Fruit fly (Drosophila melanogaster) whole organism, embryonic: ENCODE measurements around the gene Tnks.

Experiments
- Bgb ChIP-seq: fragments of 200-800 bp; sonication (Bioruptor generic); IDR thresholded peaks from 2 replicates; pipeline ENCODE4 v1.3.6; 2022; ENCODE audit warnings: missing biosample characterization, missing genetic modification characterization; ENCODE audit not compliant: partially characterized antibody
- CG10321 ChIP-seq: fragments of 200-800 bp; sonication (Bioruptor generic); IDR thresholded peaks from 2 replicates; pipeline ENCODE4 v1.3.6; 2022; ENCODE audit warnings: missing biosample characterization, missing genetic modification characterization
- CG13424 ChIP-seq: fragments of 200-800 bp; sonication (Bioruptor generic); optimal IDR thresholded peaks from 2 replicates; lab custom pipeline; 2019; ENCODE audit warnings: missing biosample characterization, mild to moderate bottlenecking, missing genetic modification characterization, moderate library complexity
- CG14014 ChIP-seq: fragments of 200-800 bp; sonication (Bioruptor generic); IDR thresholded peaks from 2 replicates; pipeline ENCODE4 v1.3.6; 2022; ENCODE audit warnings: missing biosample characterization, missing genetic modification characterization
- CG15601 ChIP-seq: fragments of 200-800 bp; sonication (Bioruptor generic); optimal IDR thresholded peaks from 3 replicates; lab custom pipeline; 2019; ENCODE audit warnings: missing biosample characterization, mild to moderate bottlenecking, missing genetic modification characterization, moderate library complexity
- CG18011 ChIP-seq: fragments of 200-800 bp; sonication (Bioruptor generic); optimal IDR thresholded peaks from 2 replicates; lab custom pipeline; 2017; ENCODE audit warnings: missing biosample characterization, missing genetic modification characterization, mild to moderate bottlenecking, moderate library complexity, missing genotype
- CG1832 ChIP-seq: fragments of 200-800 bp; sonication (Bioruptor generic); optimal IDR thresholded peaks from 2 replicates; lab custom pipeline; 2017; ENCODE audit warnings: missing biosample characterization, mild to moderate bottlenecking, missing genetic modification characterization, inconsistent platforms
- CG18599 ChIP-seq: fragments of 200-800 bp; sonication (Bioruptor generic); optimal IDR thresholded peaks from 3 replicates; lab custom pipeline; 2017; ENCODE audit warnings: missing biosample characterization, missing genetic modification characterization, mild to moderate bottlenecking, moderate library complexity, missing genetic modification reagents
- CG2120 ChIP-seq: fragments of 200-800 bp; sonication (Bioruptor generic); optimal IDR thresholded peaks from 3 replicates; lab custom pipeline; 2016; ENCODE audit warnings: missing biosample characterization, missing genetic modification characterization
- CG30431 ChIP-seq: fragments of 200-800 bp; sonication (Bioruptor generic); optimal IDR thresholded peaks from 2 replicates; lab custom pipeline; 2017; ENCODE audit warnings: missing biosample characterization, missing genetic modification characterization
- CG31365 ChIP-seq: fragments of 200-800 bp; sonication (Bioruptor generic); optimal IDR thresholded peaks from 2 replicates; lab custom pipeline; 2018; ENCODE audit warnings: missing biosample characterization, mild to moderate bottlenecking, missing genetic modification characterization
- CG34224 ChIP-seq: fragments of 200-800 bp; sonication (Bioruptor generic); IDR thresholded peaks from 3 replicates; pipeline ENCODE4 v1.3.6; 2022; ENCODE audit warnings: missing biosample characterization, missing genetic modification characterization; ENCODE audit not compliant: partially characterized antibody
- CG3995 ChIP-seq: fragments of 200-800 bp; sonication (Bioruptor generic); optimal IDR thresholded peaks from 3 replicates; lab custom pipeline; 2016; ENCODE audit warnings: missing biosample characterization, missing genetic modification characterization
- CG4617 ChIP-seq: fragments of 200-800 bp; sonication (Bioruptor generic); optimal IDR thresholded peaks from 3 replicates; lab custom pipeline; 2016; ENCODE audit warnings: missing biosample characterization, missing genetic modification characterization, borderline replicate concordance
- CG9727 ChIP-seq: fragments of 200-800 bp; sonication (Bioruptor generic); optimal IDR thresholded peaks from 3 replicates; lab custom pipeline; 2017; ENCODE audit warnings: missing biosample characterization, mild to moderate bottlenecking, missing genetic modification characterization
- CkIIα-i1 ChIP-seq: fragments of 200-800 bp; sonication (Bioruptor generic); IDR thresholded peaks from 2 replicates; pipeline ENCODE4 v1.3.6; 2022; ENCODE audit warnings: missing biosample characterization, missing genetic modification characterization
- D ChIP-seq, 2 experiments: fragments of 200-800 bp in 1 of 2; fragments of >200 bp in 1 of 2; sonication (Bioruptor generic) in 1 of 2; optimal IDR thresholded peaks; 2 replicates in 1 of 2; 3 replicates in 1 of 2; lab custom pipeline; 2017; ENCODE audit warnings: mild to moderate bottlenecking in 1 of 2, missing biosample characterization in 1 of 2, missing genetic modification characterization in 1 of 2, missing genetic modification reagents in 1 of 2
- Dip2 ChIP-seq: fragments of 200-800 bp; sonication (Bioruptor generic); IDR thresholded peaks from 2 replicates; pipeline ENCODE4 v1.3.6; 2022; ENCODE audit warnings: missing biosample characterization, missing genetic modification characterization
- Hmx ChIP-seq: fragments of 200-800 bp; sonication (Bioruptor generic); optimal IDR thresholded peaks from 2 replicates; lab custom pipeline; 2016; ENCODE audit warnings: missing biosample characterization, missing genetic modification characterization
- Hr39 ChIP-seq: fragments of >200 bp; optimal IDR thresholded peaks from 2 replicates; lab custom pipeline; 2017
- Jarid2 ChIP-seq: fragments of 200-800 bp; sonication (Bioruptor generic); optimal IDR thresholded peaks from 3 replicates; lab custom pipeline; 2017; ENCODE audit warnings: mild to moderate bottlenecking, missing biosample characterization, missing genetic modification reagents, missing genetic modification characterization
- Kr ChIP-seq: fragments of 200-800 bp; sonication (Bioruptor generic); optimal IDR thresholded peaks from 2 replicates; lab custom pipeline; 2017; ENCODE audit warnings: missing biosample characterization, mild to moderate bottlenecking, missing genetic modification characterization
- MBD-R2 ChIP-seq: fragments of 200-800 bp; sonication (Bioruptor generic); IDR thresholded peaks from 2 replicates; pipeline ENCODE4 v1.3.6; 2022; ENCODE audit warnings: missing biosample characterization, missing genetic modification characterization
- Med ChIP-seq: fragments of 200-800 bp; sonication (Bioruptor generic); peaks from one replicate; lab custom pipeline; 2016; ENCODE audit warnings: missing biosample characterization, missing genetic modification characterization, mild to moderate bottlenecking, inconsistent platforms, moderate library complexity
- Nf-YA ChIP-seq: fragments of 200-800 bp; sonication (Bioruptor generic); IDR thresholded peaks from 2 replicates; pipeline ENCODE4 v1.3.6; 2022; ENCODE audit warnings: missing biosample characterization, missing genetic modification characterization
- Sry-δ ChIP-seq: fragments of 200-800 bp; sonication (Bioruptor generic); optimal IDR thresholded peaks from 2 replicates; lab custom pipeline; 2016; ENCODE audit warnings: missing biosample characterization, missing genetic modification characterization
- YL-1 ChIP-seq: fragments of 200-800 bp; sonication (Bioruptor generic); optimal IDR thresholded peaks from 3 replicates; lab custom pipeline; 2017; ENCODE audit warnings: missing biosample characterization, mild to moderate bottlenecking, missing genetic modification characterization
- ac ChIP-seq: fragments of 200-800 bp; sonication (Bioruptor generic); optimal IDR thresholded peaks from 3 replicates; lab custom pipeline; 2017; ENCODE audit warnings: missing biosample characterization, mild to moderate bottlenecking, missing genetic modification characterization
- ato ChIP-seq: fragments of 200-800 bp; sonication (Bioruptor generic); IDR thresholded peaks from 2 replicates; pipeline ENCODE4 v1.3.6; 2022; ENCODE audit warnings: missing biosample characterization, missing genetic modification characterization; ENCODE audit not compliant: partially characterized antibody
- bab2 ChIP-seq: fragments of 200-800 bp; sonication (Bioruptor generic); optimal IDR thresholded peaks from 2 replicates; lab custom pipeline; 2016; ENCODE audit warnings: missing biosample characterization, missing genetic modification characterization
- bbx ChIP-seq: fragments of 200-800 bp; sonication (Bioruptor generic); IDR thresholded peaks from 2 replicates; pipeline ENCODE4 v1.3.6; 2022; ENCODE audit warnings: missing biosample characterization, missing genetic modification characterization; ENCODE audit not compliant: partially characterized antibody
- bcd ChIP-seq: fragments of 200-800 bp; sonication (Bioruptor generic); optimal IDR thresholded peaks from 2 replicates; lab custom pipeline; 2017; ENCODE audit warnings: missing biosample characterization, mild to moderate bottlenecking, missing genetic modification characterization
- cad ChIP-seq: fragments of >200 bp; optimal IDR thresholded peaks from 2 replicates; lab custom pipeline; 2017; ENCODE audit warnings: missing biosample characterization, missing genetic modification characterization
- chinmo ChIP-seq: fragments of 200-800 bp; sonication (Bioruptor generic); IDR thresholded peaks from 4 replicates; pipeline ENCODE4 v1.3.6; 2022; ENCODE audit warnings: missing biosample characterization, missing genetic modification characterization; ENCODE audit not compliant: partially characterized antibody
- fd3F ChIP-seq: fragments of 200-800 bp; sonication (Bioruptor generic); optimal IDR thresholded peaks from 2 replicates; lab custom pipeline; 2018; ENCODE audit warnings: missing biosample characterization, mild to moderate bottlenecking, missing genetic modification characterization, moderate library complexity
- hkb ChIP-seq, 2 experiments: fragments of 200-800 bp in 1 of 2; fragments of >200 bp in 1 of 2; sonication (Bioruptor generic) in 1 of 2; IDR thresholded peaks in 1 of 2; optimal IDR thresholded peaks in 1 of 2; 2 replicates each; pipeline versions ENCODE4 v1.3.6 to Lab custom; 2017 to 2022; ENCODE audit warnings: missing biosample characterization in 1 of 2, missing genetic modification characterization in 1 of 2
- knrl ChIP-seq: fragments of 200-800 bp; sonication (Bioruptor generic); IDR thresholded peaks from 3 replicates; pipeline ENCODE4 v1.3.6; 2022; ENCODE audit warnings: missing biosample characterization, missing genetic modification characterization; ENCODE audit not compliant: partially characterized antibody
- nerfin-1 ChIP-seq: fragments of 200-800 bp; sonication (Bioruptor generic); optimal IDR thresholded peaks from 3 replicates; lab custom pipeline; 2019; ENCODE audit warnings: missing biosample characterization, mild to moderate bottlenecking, missing genetic modification characterization, moderate library complexity
- nmo ChIP-seq: fragments of 200-800 bp; sonication (Bioruptor generic); optimal IDR thresholded peaks from 2 replicates; lab custom pipeline; 2018; ENCODE audit warnings: missing biosample characterization, mild to moderate bottlenecking, missing genetic modification characterization, moderate library complexity
- onecut ChIP-seq: fragments of 200-800 bp; sonication (Bioruptor generic); IDR thresholded peaks from 2 replicates; pipeline ENCODE4 v1.3.6; 2022; ENCODE audit warnings: missing biosample characterization, missing genetic modification characterization
- pb ChIP-seq: fragments of 200-800 bp; sonication (Bioruptor generic); optimal IDR thresholded peaks from 3 replicates; lab custom pipeline; 2016; ENCODE audit warnings: missing biosample characterization, missing genetic modification characterization
- pros ChIP-seq: fragments of 200-800 bp; sonication (Bioruptor generic); optimal IDR thresholded peaks from 3 replicates; lab custom pipeline; 2019; ENCODE audit warnings: missing biosample characterization, mild to moderate bottlenecking, missing genetic modification characterization, moderate library complexity
- trem ChIP-seq: fragments of 200-800 bp; optimal IDR thresholded peaks from 3 replicates; lab custom pipeline; 2019; ENCODE audit warnings: missing biosample characterization, mild to moderate bottlenecking, missing genetic modification characterization, moderate library complexity
- twi ChIP-seq: fragments of 200-800 bp; optimal IDR thresholded peaks from 2 replicates; lab custom pipeline; 2019; ENCODE audit warnings: missing biosample characterization, mild to moderate bottlenecking, missing genetic modification characterization, moderate library complexity
- unc-4 ChIP-seq: fragments of 200-800 bp; sonication (Bioruptor generic); IDR thresholded peaks from 2 replicates; pipeline ENCODE4 v1.3.6; 2022; ENCODE audit warnings: missing biosample characterization, missing genetic modification characterization; ENCODE audit not compliant: partially characterized antibody
- z ChIP-seq: fragments of 200-800 bp; sonication (Bioruptor generic); IDR thresholded peaks from 3 replicates; pipeline ENCODE4 v1.3.6; 2022; ENCODE audit warnings: missing biosample characterization, missing genetic modification characterization

Gene Tnks

DNA sequence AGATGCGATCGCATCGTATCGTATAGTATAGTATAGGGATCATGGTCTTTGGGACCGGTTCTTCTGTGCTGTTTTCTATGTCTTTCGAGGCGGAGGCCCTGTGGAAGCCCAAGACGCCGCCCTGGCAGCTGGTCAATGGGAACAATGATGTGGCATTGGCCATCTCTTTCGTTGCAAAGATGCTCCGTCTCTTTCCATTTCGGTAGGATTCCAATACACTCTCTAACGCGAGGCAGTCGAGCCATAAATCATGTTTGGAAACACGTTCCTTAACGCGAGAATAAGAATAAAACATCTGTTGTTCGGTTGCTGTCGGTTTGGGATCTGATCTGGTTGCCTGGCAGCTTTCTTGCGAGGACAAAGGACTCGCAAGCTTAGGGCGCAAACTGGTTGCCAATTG lies 32.4 kb downstream of the Tnks start:
- TF ChIP-seq cad (GFP tag; lab: Kevin White, UChicago) (peak; percentile 68), CG10321 (peak; percentile 49; the same call in 1 of the 2 replicates), CkIIα-i1 (GFP tag; lab: Robert Waterston, UW) (no peak), twi (tag; lab: Kevin White, UChicago) (peak; percentile 12), D (optimal IDR thresholded peaks at IDR 0.05; lab: Kevin White, UChicago) (peak; percentile 89), D (GFP tag; optimal IDR thresholded peaks at IDR 0.05; lab: Kevin White, UChicago) (no peak), chinmo (0 out of 4 replicates have a peak, but pooled peaks have one; percentile 28), CG1832 (peak; percentile 55), bab2 (GFP tag; lab: Kevin White, UChicago) (no peak), ac (peak; percentile 33), pros (GFP tag; lab: Kevin White, UChicago) (peak; percentile 79)

DNA sequence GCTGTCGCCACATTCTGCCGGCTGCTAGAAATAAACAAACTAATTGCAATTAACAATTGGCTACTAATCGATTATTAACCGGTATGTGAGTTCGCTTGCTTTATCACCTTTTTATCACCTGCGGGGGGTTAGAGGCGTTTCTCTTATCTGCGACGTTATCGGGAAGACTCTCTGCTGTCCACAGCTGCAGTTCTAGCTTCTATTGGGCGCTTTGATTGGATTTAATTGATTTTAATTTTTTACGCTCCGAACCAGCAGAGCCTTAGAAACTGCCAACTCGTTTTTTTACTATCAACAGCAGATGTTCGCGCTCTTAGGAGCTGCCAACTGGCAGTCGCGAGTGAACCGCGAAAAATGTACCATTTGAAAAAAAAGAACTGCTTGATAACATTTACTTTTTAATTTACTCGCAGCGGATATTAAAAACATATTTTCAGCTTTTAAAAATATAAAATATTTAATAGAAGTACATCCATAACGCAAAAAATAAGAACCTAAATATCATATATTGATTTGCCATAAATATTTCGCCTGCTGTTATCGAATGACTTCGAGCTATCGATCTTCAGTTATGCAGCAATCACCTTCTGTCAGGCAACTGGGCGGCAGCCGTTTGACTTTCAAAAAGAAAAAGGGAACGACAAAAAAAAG lies 34.3 kb downstream of the Tnks start, which contains the start of gene Ssadh:
Gene Ssadh, minus strand, starts transcription at position 300 of the 651 bp plus-strand sequence.
- TF ChIP-seq Bgb (GFP tag; lab: Robert Waterston, UW) (peak; percentile 61; the same call in 1 of the 2 replicates), MBD-R2 (GFP tag; lab: Robert Waterston, UW) (peak; percentile 86), Hr39 (lab: Kevin White, UChicago) (no peak), knrl (GFP tag; lab: Robert Waterston, UW) (peak; percentile 60), pb (no peak), CG18011 (GFP tag; lab: Kevin White, UChicago) (peak; percentile 98), onecut (GFP tag; lab: Robert Waterston, UW) (peak; percentile 93), Hmx (no peak), Jarid2 (GFP tag; lab: Kevin White, UChicago) (no peak), fd3F (GFP tag; lab: Kevin White, UChicago) (no peak), nmo (GFP tag; lab: Kevin White, UChicago) (peak; percentile 35), ato (GFP tag; lab: Robert Waterston, UW) (0 out of 2 replicates have a peak, but pooled peaks have one; percentile 47), z (no peak), CG31365 (tag; lab: Kevin White, UChicago) (peak; percentile 16), CG15601 (tag; lab: Kevin White, UChicago) (peak; percentile 18), pros (GFP tag; lab: Kevin White, UChicago) (no peak), Dip2 (GFP tag; lab: Robert Waterston, UW) (no peak), Nf-YA (GFP tag; lab: Robert Waterston, UW) (no peak), CG4617 (peak; percentile 28), Kr (GFP tag; lab: Kevin White, UChicago) (no peak), Sry-δ (GFP tag; lab: Kevin White, UChicago) (peak; percentile 53), trem (tag; lab: Kevin White, UChicago) (peak; percentile 100), CG3995 (GFP tag; lab: Kevin White, UChicago) (no peak), CG18599 (GFP tag; lab: Kevin White, UChicago) (no peak), CG9727 (GFP tag; lab: Kevin White, UChicago) (peak; percentile 3), bcd (no peak), CG13424 (no peak), CG34224 (peak; percentile 34; the same call in 1 of the 3 replicates), Med (peak; percentile 12), bab2 (GFP tag; lab: Kevin White, UChicago) (no peak), unc-4 (GFP tag; lab: Robert Waterston, UW) (0 out of 2 replicates have a peak, but pooled peaks have one; percentile 44), bbx (GFP tag; lab: Robert Waterston, UW) (peak; percentile 48; the same call in 1 of the 2 replicates), hkb (optimal IDR thresholded peaks at IDR 0.05; lab: Kevin White, UChicago) (peak; percentile 46), hkb (GFP tag; IDR thresholded peaks at IDR 0.05; lab: Robert Waterston, UW) (no peak), CG14014 (GFP tag; lab: Robert Waterston, UW) (no peak), CG2120 (GFP tag; lab: Kevin White, UChicago) (peak; percentile 9), nerfin-1 (no peak), CG30431 (GFP tag; lab: Kevin White, UChicago) (no peak), YL-1 (peak; percentile 33)
